Worm (Caenorhabditis elegans) whole organism, young adult: ENCODE results near the gene trxr-2.

Source experiments
- B0261.1 ChIP-seq: sonication (generic microtip); optimal IDR thresholded peaks from 2 replicates; lab custom pipeline; 2016; ENCODE audit warnings: mild to moderate bottlenecking, missing genetic modification characterization, moderate library complexity, missing compliant biosample characterization
- B0336.3 ChIP-seq: fragments of 200-800 bp; sonication (Bioruptor generic); IDR thresholded peaks from 2 replicates; pipeline ENCODE4 v1.3.6; 2022; ENCODE audit warnings: missing genetic modification characterization, missing compliant biosample characterization
- F22D6.2 ChIP-seq: sonication (generic microtip); optimal IDR thresholded peaks from 2 replicates; lab custom pipeline; 2016; ENCODE audit warnings: mild to moderate bottlenecking, missing genetic modification characterization, missing compliant biosample characterization
- F23B12.7 ChIP-seq: sonication (generic microtip); optimal IDR thresholded peaks from 2 replicates; lab custom pipeline; 2017; ENCODE audit warnings: missing genetic modification characterization, mild to moderate bottlenecking, missing compliant biosample characterization, antibody characterized with exemption, moderate library complexity; ENCODE audit not compliant: insufficient read depth
- F33H1.4 ChIP-seq: fragments of 200-800 bp; sonication (Bioruptor generic); IDR thresholded peaks from 2 replicates; pipeline ENCODE4 v1.3.6; 2022; ENCODE audit warnings: missing genetic modification reagents, missing genetic modification characterization, missing compliant biosample characterization
- F39B2.1 ChIP-seq: fragments of 200-800 bp; sonication (Bioruptor generic); IDR thresholded peaks from 2 replicates; pipeline ENCODE4 v1.3.6; 2022; ENCODE audit warnings: missing genetic modification reagents, missing genetic modification characterization, missing compliant biosample characterization
- F57A8.1 ChIP-seq: fragments of 200-800 bp; sonication (Bioruptor generic); optimal IDR thresholded peaks from 2 replicates; lab custom pipeline; 2018; ENCODE audit warnings: mild to moderate bottlenecking, missing genetic modification characterization, moderate library complexity, missing compliant biosample characterization
- F57C9.4 ChIP-seq: sonication (generic microtip); optimal IDR thresholded peaks from 2 replicates; lab custom pipeline; 2017; ENCODE audit warnings: mild to moderate bottlenecking, missing genetic modification characterization, missing compliant biosample characterization
- K12H6.12 ChIP-seq: fragments of 200-800 bp; sonication (Bioruptor generic); optimal IDR thresholded peaks from 2 replicates; lab custom pipeline; 2018; ENCODE audit warnings: mild to moderate bottlenecking, missing genetic modification characterization, missing compliant biosample characterization
- Y53F4B.3 ChIP-seq: fragments of 200-800 bp; sonication (Bioruptor generic); IDR thresholded peaks from 2 replicates; pipeline ENCODE4 v1.3.6; 2022; ENCODE audit warnings: missing genetic modification reagents, missing genetic modification characterization, missing compliant biosample characterization
- Y67H2A.10 ChIP-seq: fragments of 200-800 bp; sonication (Bioruptor generic); conservative IDR thresholded peaks from 2 replicates; pipeline ENCODE4 v1.3.6; 2022; ENCODE audit warnings: missing genetic modification reagents, missing genetic modification characterization, missing compliant biosample characterization
- akir-1 ChIP-seq: fragments of 200-800 bp; sonication (Bioruptor generic); optimal IDR thresholded peaks from 2 replicates; lab custom pipeline; 2018; ENCODE audit warnings: mild to moderate bottlenecking, missing genetic modification characterization, moderate library complexity, missing compliant biosample characterization
- atf-7 ChIP-seq: sonication (generic microtip); optimal IDR thresholded peaks from 2 replicates; lab custom pipeline; 2017; ENCODE audit warnings: mild to moderate bottlenecking, missing genetic modification characterization, missing compliant biosample characterization
- bed-1 ChIP-seq: fragments of 200-800 bp; sonication (Bioruptor generic); IDR thresholded peaks from 2 replicates; pipeline ENCODE4 v1.3.6; 2022; ENCODE audit warnings: missing genetic modification reagents, missing genetic modification characterization, missing compliant biosample characterization
- ceh-100 ChIP-seq: fragments of 200-800 bp; sonication (Bioruptor generic); IDR thresholded peaks from 2 replicates; pipeline ENCODE4 v1.3.6; 2022; ENCODE audit warnings: missing genetic modification reagents, missing genetic modification characterization, missing compliant biosample characterization
- ceh-27 ChIP-seq: fragments of 200-800 bp; sonication (Bioruptor generic); optimal IDR thresholded peaks from 2 replicates; lab custom pipeline; 2018; ENCODE audit warnings: mild to moderate bottlenecking, missing genetic modification characterization, moderate library complexity, missing compliant biosample characterization
- ceh-40 ChIP-seq: fragments of 200-800 bp; sonication (Bioruptor generic); IDR thresholded peaks from 2 replicates; pipeline ENCODE4 v1.3.6; 2022; ENCODE audit warnings: missing genetic modification characterization, missing compliant biosample characterization
- chd-7 ChIP-seq: sonication (generic microtip); optimal IDR thresholded peaks from 2 replicates; lab custom pipeline; 2016; ENCODE audit warnings: mild to moderate bottlenecking, missing genetic modification characterization, moderate library complexity, missing compliant biosample characterization
- dox-1 ChIP-seq: fragments of 200-800 bp; sonication (Bioruptor generic); IDR thresholded peaks from 2 replicates; pipeline ENCODE4 v1.3.6; 2022; ENCODE audit warnings: missing genetic modification reagents, missing genetic modification characterization, missing compliant biosample characterization
- dpff-1 ChIP-seq: sonication (generic microtip); optimal IDR thresholded peaks from 2 replicates; lab custom pipeline; 2017; ENCODE audit warnings: mild to moderate bottlenecking, missing genetic modification characterization, missing compliant biosample characterization
- efl-1 ChIP-seq: fragments of 150-350 bp; optimal IDR thresholded peaks from 2 replicates; lab custom pipeline; 2014; ENCODE audit warnings: missing biosample characterization, missing genetic modification reagents, missing genetic modification characterization
- egl-18 ChIP-seq: fragments of 200-800 bp; sonication (Bioruptor generic); IDR thresholded peaks from 2 replicates; pipeline ENCODE4 v1.3.6; 2022; ENCODE audit warnings: missing genetic modification reagents, missing genetic modification characterization, missing compliant biosample characterization
- egl-44 ChIP-seq: fragments of 200-800 bp; sonication (Bioruptor generic); IDR thresholded peaks from 2 replicates; pipeline ENCODE4 v1.3.6; 2022; ENCODE audit warnings: missing genetic modification reagents, missing genetic modification characterization, missing compliant biosample characterization
- ets-4 ChIP-seq: fragments of 200-800 bp; sonication (Bioruptor generic); optimal IDR thresholded peaks from 2 replicates; lab custom pipeline; 2018; ENCODE audit warnings: mild to moderate bottlenecking, missing genetic modification characterization, missing compliant biosample characterization
- hlh-26 ChIP-seq: fragments of 200-800 bp; sonication (Bioruptor generic); conservative IDR thresholded peaks from 2 replicates; pipeline ENCODE4 v1.3.6; 2022; ENCODE audit warnings: missing genetic modification reagents, missing genetic modification characterization, missing compliant biosample characterization
- hmg-1.2 ChIP-seq: fragments of 200-800 bp; sonication (Bioruptor generic); IDR thresholded peaks from 2 replicates; pipeline ENCODE4 v1.3.6; 2022; ENCODE audit warnings: missing genetic modification reagents, missing genetic modification characterization, missing compliant biosample characterization
- hmg-20 ChIP-seq: fragments of 200-800 bp; sonication (Bioruptor generic); IDR thresholded peaks from 2 replicates; pipeline ENCODE4 v1.3.6; 2022; ENCODE audit warnings: missing genetic modification reagents, missing genetic modification characterization, missing compliant biosample characterization
- hrde-1 ChIP-seq: sonication (generic microtip); optimal IDR thresholded peaks from 2 replicates; lab custom pipeline; 2016; ENCODE audit warnings: missing genetic modification characterization, mild to moderate bottlenecking, missing compliant biosample characterization, moderate library complexity, missing genotype, missing genetic modification reagents, borderline replicate concordance
- lag-1 ChIP-seq: fragments of 200-800 bp; sonication (Bioruptor generic); IDR thresholded peaks from 2 replicates; pipeline ENCODE4 v1.3.6; 2022; ENCODE audit warnings: missing genetic modification reagents, missing genetic modification characterization, missing compliant biosample characterization
- let-607 ChIP-seq, 2 experiments: fragments of 200-800 bp in 1 of 2; sonication (Bioruptor generic) in 1 of 2; sonication (generic microtip) in 1 of 2; optimal IDR thresholded peaks; 2 replicates each; lab custom pipeline; 2016 to 2018; ENCODE audit warnings: mild to moderate bottlenecking in 2 of 2, missing compliant biosample characterization in 2 of 2, missing genetic modification characterization in 2 of 2, moderate library complexity in 2 of 2, missing genotype in 1 of 2
- lin-26 ChIP-seq: fragments of 200-800 bp; sonication (Bioruptor generic); IDR thresholded peaks from 2 replicates; pipeline ENCODE4 v1.3.6; 2022; ENCODE audit warnings: missing genetic modification reagents, missing genetic modification characterization, missing compliant biosample characterization
- lin-35 ChIP-seq, 3 experiments: fragments of 150-350 bp in 2 of 3; sonication (generic microtip) in 1 of 3; optimal IDR thresholded peaks; 2 replicates each; lab custom pipeline; 2014 to 2018; ENCODE audit warnings: missing biosample characterization in 3 of 3, missing genetic modification characterization in 3 of 3, missing genetic modification reagents in 3 of 3
- lsl-1 ChIP-seq: fragments of 200-800 bp; sonication (Bioruptor generic); optimal IDR thresholded peaks from 2 replicates; lab custom pipeline; 2018; ENCODE audit warnings: mild to moderate bottlenecking, missing genetic modification characterization, moderate library complexity, missing compliant biosample characterization
- lsy-27 ChIP-seq: sonication (generic microtip); optimal IDR thresholded peaks from 2 replicates; lab custom pipeline; 2017; ENCODE audit warnings: missing genetic modification characterization, mild to moderate bottlenecking, missing compliant biosample characterization, antibody characterized with exemption, missing genotype, borderline replicate concordance; ENCODE audit not compliant: insufficient read depth
- madf-6 ChIP-seq: fragments of 200-800 bp; sonication (Bioruptor generic); IDR thresholded peaks from 2 replicates; pipeline ENCODE4 v1.3.6; 2022; ENCODE audit warnings: missing genetic modification reagents, missing genetic modification characterization, missing compliant biosample characterization
- mes-4 ChIP-seq: sonication (generic microtip); optimal IDR thresholded peaks from 2 replicates; lab custom pipeline; 2016; ENCODE audit warnings: missing genotype, missing genetic modification characterization, missing compliant biosample characterization
- nhr-179 ChIP-seq: sonication (generic microtip); optimal IDR thresholded peaks from 2 replicates; lab custom pipeline; 2016; ENCODE audit warnings: mild to moderate bottlenecking, missing genetic modification characterization, missing compliant biosample characterization
- nhr-27 ChIP-seq: fragments of 200-800 bp; sonication (Bioruptor generic); optimal IDR thresholded peaks from 2 replicates; lab custom pipeline; 2018; ENCODE audit warnings: mild to moderate bottlenecking, missing genetic modification characterization, moderate library complexity, missing compliant biosample characterization
- nhr-80 ChIP-seq: sonication (generic microtip); optimal IDR thresholded peaks from 2 replicates; lab custom pipeline; 2016; ENCODE audit warnings: missing genetic modification characterization, missing compliant biosample characterization
- rcor-1 ChIP-seq: fragments of 200-800 bp; sonication (Bioruptor generic); IDR thresholded peaks from 2 replicates; pipeline ENCODE4 v1.3.6; 2022; ENCODE audit warnings: missing genetic modification reagents, missing genetic modification characterization, missing compliant biosample characterization
- repo-1 ChIP-seq: sonication (generic microtip); optimal IDR thresholded peaks from 2 replicates; lab custom pipeline; 2017; ENCODE audit warnings: mild to moderate bottlenecking, missing genetic modification characterization, missing compliant biosample characterization
- snpc-1.3 ChIP-seq: sonication (generic microtip); optimal IDR thresholded peaks from 2 replicates; lab custom pipeline; 2017; ENCODE audit warnings: missing genetic modification characterization, mild to moderate bottlenecking, missing compliant biosample characterization, antibody characterized with exemption, moderate library complexity, missing genotype, missing genetic modification reagents; ENCODE audit not compliant: insufficient read depth
- snpc-4 ChIP-seq, 5 experiments: fragments of 150-350 bp in 1 of 5; sonication (generic microtip) in 4 of 5; optimal IDR thresholded peaks; 2 replicates each; lab custom pipeline; 2014 to 2018; ENCODE audit warnings: missing genetic modification characterization in 5 of 5, missing biosample characterization in 3 of 5, antibody characterized with exemption in 2 of 5, mild to moderate bottlenecking in 2 of 5, missing compliant biosample characterization in 2 of 5, missing genotype in 2 of 5, moderate library complexity in 2 of 5, missing genetic modification reagents in 1 of 5
- tbp1 ChIP-seq: fragments of 200-800 bp; sonication (Bioruptor generic); optimal IDR thresholded peaks from 2 replicates; lab custom pipeline; 2018; ENCODE audit warnings: mild to moderate bottlenecking, missing genetic modification characterization, missing compliant biosample characterization
- zim-3 ChIP-seq: sonication (generic microtip); optimal IDR thresholded peaks from 2 replicates; lab custom pipeline; 2017; ENCODE audit warnings: mild to moderate bottlenecking, missing genetic modification characterization, moderate library complexity, missing compliant biosample characterization
- ztf-18 ChIP-seq: sonication (generic microtip); optimal IDR thresholded peaks from 2 replicates; lab custom pipeline; 2016; ENCODE audit warnings: missing genotype, mild to moderate bottlenecking, missing genetic modification characterization, missing compliant biosample characterization
- ztf-26 ChIP-seq: sonication (generic microtip); optimal IDR thresholded peaks from 2 replicates; lab custom pipeline; 2017; ENCODE audit warnings: missing genetic modification characterization, missing compliant biosample characterization

The trxr-2 gene

DNA sequence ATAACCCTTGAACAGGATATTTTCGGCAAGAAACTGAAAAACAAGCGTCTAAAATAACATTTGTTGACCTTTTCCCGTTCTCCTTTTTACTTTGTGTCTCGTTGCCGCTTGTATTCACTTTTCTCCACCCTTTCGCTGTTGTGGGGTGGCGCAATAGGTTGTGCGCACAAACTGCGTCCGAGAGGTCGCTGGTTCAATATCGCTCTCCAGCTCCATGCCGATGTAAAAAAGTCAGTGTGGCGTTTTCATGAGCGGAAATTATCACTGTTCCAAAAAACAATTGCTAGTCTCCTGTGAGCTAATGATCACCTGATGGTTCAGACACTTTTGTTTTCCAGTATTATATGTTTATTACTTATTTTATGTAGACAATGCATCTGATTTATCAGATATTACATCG lies 24.0 kb downstream of the trxr-2 start (continued):
- peak; percentile 61; the same call in 1 of the 2 replicates for TF ChIP-seq F33H1.4
- no peak for TF ChIP-seq atf-7 (tag; lab: Kevin White, UChicago)
- no peak for TF ChIP-seq egl-18 (GFP tag; lab: Robert Waterston, UW)
- TF ChIP-seq nhr-179 (tag; lab: Kevin White, UChicago): peak; percentile 33
- TF ChIP-seq efl-1 (GFP tag; lab: Kevin White, UChicago): peak; percentile 39
- TF ChIP-seq hmg-1.2 (GFP tag; lab: Robert Waterston, UW): peak; percentile 70
- no peak for TF ChIP-seq chd-7 (tag; lab: Kevin White, UChicago)
- TF ChIP-seq let-607 (tag; optimal IDR thresholded peaks at IDR 0.05; lab: Kevin White, UChicago): peak; percentile 45 to 65
- no peak for TF ChIP-seq repo-1
- TF ChIP-seq madf-6: no peak
- peak in 1 of 3 experiments; percentile 61 for TF ChIP-seq lin-35 (GFP tag; optimal IDR thresholded peaks at IDR 0.05; lab: Kevin White, UChicago)
- TF ChIP-seq ets-4: peak; percentile 57
- TF ChIP-seq Y53F4B.3 (GFP tag; lab: Robert Waterston, UW): no peak; the same call in 1 of the 2 replicates
- TF ChIP-seq lsy-27 (tag; lab: Kevin White, UChicago): no peak
- TF ChIP-seq F22D6.2 (tag; lab: Kevin White, UChicago): peak; percentile 36
- TF ChIP-seq F57A8.1: peak; percentile 73
- peak; percentile 60 for TF ChIP-seq lsl-1 (GFP tag; lab: Kevin White, UChicago)
- TF ChIP-seq dox-1 (GFP tag; lab: Robert Waterston, UW): no peak
- no peak for TF ChIP-seq F39B2.1 (GFP tag; lab: Robert Waterston, UW)
- TF ChIP-seq ceh-40: no peak
- TF ChIP-seq hlh-26: no peak
- TF ChIP-seq nhr-80 (tag; lab: Kevin White, UChicago): no peak
- TF ChIP-seq bed-1 (GFP tag; lab: Robert Waterston, UW): 0 out of 2 replicates have a peak, but pooled peaks have one; percentile 73
- TF ChIP-seq hmg-20 (GFP tag; lab: Robert Waterston, UW): peak; percentile 50; the same call in 1 of the 2 replicates
- TF ChIP-seq akir-1 (GFP tag; lab: Kevin White, UChicago): peak; percentile 68
- TF ChIP-seq zim-3 (tag; lab: Kevin White, UChicago): peak; percentile 71
- peak; percentile 94 for TF ChIP-seq tbp1 (GFP tag; lab: Kevin White, UChicago)
- TF ChIP-seq snpc-4 (GFP tag; optimal IDR thresholded peaks at IDR 0.05; lab: Kevin White, UChicago): peak; percentile 47
- peak in 3 of 4 experiments; percentile 65 to 80 (median 66) for TF ChIP-seq snpc-4 (tag; optimal IDR thresholded peaks at IDR 0.05; lab: Kevin White, UChicago)
- TF ChIP-seq nhr-27 (tag; lab: Kevin White, UChicago): peak; percentile 27
- peak; percentile 86 for TF ChIP-seq ztf-18 (tag; lab: Kevin White, UChicago)
- peak; percentile 72 for TF ChIP-seq snpc-1.3 (tag; lab: Kevin White, UChicago)
- peak; percentile 67; the same call in 1 of the 2 replicates for TF ChIP-seq rcor-1 (GFP tag; lab: Robert Waterston, UW)
- no peak for TF ChIP-seq lag-1 (GFP tag; lab: Robert Waterston, UW)
- 0 out of 2 replicates have a peak, but pooled peaks have one; percentile 37 for TF ChIP-seq egl-44 (GFP tag; lab: Robert Waterston, UW)
- no peak for TF ChIP-seq B0336.3 (GFP tag; lab: Robert Waterston, UW)
- TF ChIP-seq F23B12.7 (tag; lab: Kevin White, UChicago): peak; percentile 65
- peak; percentile 66 for TF ChIP-seq hrde-1 (tag; lab: Kevin White, UChicago)
- peak; percentile 65 for TF ChIP-seq ceh-100 (GFP tag; lab: Robert Waterston, UW)
- peak; percentile 38 for TF ChIP-seq mes-4 (tag; lab: Kevin White, UChicago)
- TF ChIP-seq ceh-27 (GFP tag; lab: Kevin White, UChicago): peak; percentile 77
- no peak for TF ChIP-seq lin-26 (GFP tag; lab: Robert Waterston, UW)
- TF ChIP-seq K12H6.12 (tag; lab: Kevin White, UChicago): peak; percentile 84
- no peak for TF ChIP-seq ztf-26
- TF ChIP-seq F57C9.4: peak; percentile 46
- TF ChIP-seq Y67H2A.10 (GFP tag; lab: Robert Waterston, UW): no peak
- no peak for TF ChIP-seq dpff-1 (tag; lab: Kevin White, UChicago)
- peak; percentile 83 for TF ChIP-seq B0261.1
